Fruit fly (Drosophila melanogaster) whole organism, pupa: ENCODE results near the gene Z600.

Experiments
- CG10348 ChIP-seq: fragments of 200-800 bp; sonication (Bioruptor generic); IDR thresholded peaks from 2 replicates; pipeline ENCODE4 v1.3.6; 2022; ENCODE audit warnings: missing biosample characterization, missing genetic modification characterization
- CG12605 ChIP-seq: fragments of 200-800 bp; sonication (Bioruptor generic); IDR thresholded peaks from 2 replicates; pipeline ENCODE4 v1.3.6; 2022; ENCODE audit warnings: missing biosample characterization, missing genetic modification characterization
- CG13204 ChIP-seq: fragments of 200-800 bp; sonication (Bioruptor generic); optimal IDR thresholded peaks from 2 replicates; lab custom pipeline; 2018; ENCODE audit warnings: missing biosample characterization, mild to moderate bottlenecking, missing genetic modification characterization, moderate library complexity
- CG14655 ChIP-seq: fragments of 200-800 bp; sonication (Bioruptor generic); optimal IDR thresholded peaks from 3 replicates; lab custom pipeline; 2017; ENCODE audit warnings: mild to moderate bottlenecking, missing biosample characterization, missing genetic modification reagents, missing genetic modification characterization
- CG15710 ChIP-seq: fragments of 200-800 bp; sonication (Bioruptor generic); optimal IDR thresholded peaks from 2 replicates; lab custom pipeline; 2018; ENCODE audit warnings: missing biosample characterization, mild to moderate bottlenecking, missing genetic modification characterization, moderate library complexity
- CG17806 ChIP-seq: fragments of 200-800 bp; sonication (Bioruptor generic); optimal IDR thresholded peaks from 2 replicates; lab custom pipeline; 2018; ENCODE audit warnings: missing biosample characterization, mild to moderate bottlenecking, missing genetic modification characterization, moderate library complexity
- CG32121 ChIP-seq: fragments of 200-800 bp; sonication (Bioruptor generic); IDR thresholded peaks from 2 replicates; pipeline ENCODE4 v1.3.6; 2022; ENCODE audit warnings: missing biosample characterization, missing genetic modification characterization
- CG34367 ChIP-seq: fragments of 200-800 bp; sonication (Bioruptor generic); optimal IDR thresholded peaks from 2 replicates; lab custom pipeline; 2018; ENCODE audit warnings: missing biosample characterization, mild to moderate bottlenecking, missing genetic modification characterization
- CG4496 ChIP-seq: fragments of 200-800 bp; sonication (Bioruptor generic); IDR thresholded peaks from 3 replicates; pipeline ENCODE4 v1.3.6; 2022; ENCODE audit warnings: missing biosample characterization, missing genetic modification characterization
- CG8159 ChIP-seq: fragments of 200-800 bp; sonication (Bioruptor generic); optimal IDR thresholded peaks from 3 replicates; lab custom pipeline; 2018; ENCODE audit warnings: missing biosample characterization, mild to moderate bottlenecking, missing genetic modification characterization, moderate library complexity
- CG8301 ChIP-seq: fragments of 200-800 bp; sonication (Bioruptor generic); optimal IDR thresholded peaks from 2 replicates; lab custom pipeline; 2018; ENCODE audit warnings: missing biosample characterization, mild to moderate bottlenecking, missing genetic modification characterization
- CG9948 ChIP-seq: fragments of 200-800 bp; sonication (Bioruptor generic); optimal IDR thresholded peaks from 2 replicates; lab custom pipeline; 2018; ENCODE audit warnings: missing biosample characterization, mild to moderate bottlenecking, missing genetic modification characterization, moderate library complexity
- D1 ChIP-seq: fragments of 200-800 bp; sonication (Bioruptor generic); optimal IDR thresholded peaks from 2 replicates; lab custom pipeline; 2018; ENCODE audit warnings: missing biosample characterization, mild to moderate bottlenecking, missing genetic modification characterization, moderate library complexity
- EcR ChIP-seq: fragments of 200-800 bp; sonication (Bioruptor generic); optimal IDR thresholded peaks from 3 replicates; lab custom pipeline; 2019; ENCODE audit warnings: missing biosample characterization, missing genetic modification characterization, mild to moderate bottlenecking, moderate library complexity, missing genetic modification reagents
- Ets98B ChIP-seq: fragments of 200-800 bp; sonication (Bioruptor generic); IDR thresholded peaks from 2 replicates; pipeline ENCODE4 v1.3.6; 2022; ENCODE audit warnings: missing biosample characterization, missing genetic modification characterization
- Pif1A ChIP-seq: fragments of 200-800 bp; sonication (Bioruptor generic); optimal IDR thresholded peaks from 3 replicates; lab custom pipeline; 2016; ENCODE audit warnings: missing biosample characterization, missing genetic modification characterization
- Pif1B ChIP-seq: fragments of 200-800 bp; sonication (Bioruptor generic); optimal IDR thresholded peaks from 3 replicates; lab custom pipeline; 2016; ENCODE audit warnings: missing biosample characterization, missing genetic modification characterization
- Snoo ChIP-seq: fragments of 200-800 bp; sonication (Bioruptor generic); optimal IDR thresholded peaks from 3 replicates; lab custom pipeline; 2017; ENCODE audit warnings: missing biosample characterization, mild to moderate bottlenecking, missing genetic modification characterization, inconsistent platforms
- fd96Ca ChIP-seq: fragments of 200-800 bp; sonication (Bioruptor generic); IDR thresholded peaks from 3 replicates; pipeline ENCODE4 v1.3.6; 2022; ENCODE audit warnings: missing biosample characterization, missing genetic modification characterization
- gl ChIP-seq: fragments of 200-800 bp; sonication (Bioruptor generic); optimal IDR thresholded peaks from 2 replicates; lab custom pipeline; 2018; ENCODE audit warnings: missing biosample characterization, mild to moderate bottlenecking, missing genetic modification characterization
- rn ChIP-seq: fragments of 200-800 bp; sonication (Bioruptor generic); IDR thresholded peaks from 2 replicates; pipeline ENCODE4 v1.3.6; 2022; ENCODE audit warnings: missing biosample characterization, missing genetic modification characterization

Gene Z600

dm6 chr3L:15497902-15498301 lies 11.0 kb upstream of the Z600 start, which contains the start of gene CG7276:
Gene CG7276 (plus strand): TSS chr3L:15498202.
- TF ChIP-seq EcR, result no peak
- no peak for TF ChIP-seq gl (tag; lab: Kevin White, UChicago)
- TF ChIP-seq CG14655 (GFP tag; lab: Kevin White, UChicago), result no peak
- no peak for TF ChIP-seq rn (GFP tag; lab: Robert Waterston, UW)
- no peak for TF ChIP-seq CG15710 (tag; lab: Kevin White, UChicago)
- TF ChIP-seq CG13204 (GFP tag; lab: Kevin White, UChicago), result no peak
- TF ChIP-seq Snoo (tag; lab: Kevin White, UChicago), result no peak
- no peak for TF ChIP-seq CG17806
- no peak for TF ChIP-seq CG34367 (tag; lab: Kevin White, UChicago)

- TF ChIP-seq CG9948 (tag; lab: Kevin White, UChicago) (no peak), CG14655 (GFP tag; lab: Kevin White, UChicago) (no peak), Pif1A (GFP tag; lab: Kevin White, UChicago) (no peak), CG17806 (no peak), CG15710 (tag; lab: Kevin White, UChicago) (peak; percentile 7), Snoo (tag; lab: Kevin White, UChicago) (no peak), fd96Ca (GFP tag; lab: Robert Waterston, UW) (no peak), CG13204 (GFP tag; lab: Kevin White, UChicago) (no peak)
Observed at dm6 chr3L:15498745-15499144, 10.1 kb upstream of the Z600 start, which contains the start of gene CG7275. Gene CG7275 (plus strand): TSS chr3L:15498959.

dm6 chr3L:15500813-15501645 lies 7.8 kb upstream of the Z600 start, which contains the start of gene CG7272:
Gene CG7272 (plus strand): TSS chr3L:15500938.
- TF ChIP-seq CG13204 (GFP tag; lab: Kevin White, UChicago) (no peak), Pif1A (GFP tag; lab: Kevin White, UChicago) (no peak), D1 (tag; lab: Kevin White, UChicago) (peak; percentile 0), CG9948 (tag; lab: Kevin White, UChicago) (no peak), CG17806 (no peak), CG12605 (GFP tag; lab: Robert Waterston, UW) (0 out of 2 replicates have a peak, but pooled peaks have one; percentile 25), CG15710 (tag; lab: Kevin White, UChicago) (peak; percentile 3), Ets98B (peak; percentile 58; the same call in 1 of the 2 replicates), rn (GFP tag; lab: Robert Waterston, UW) (no peak), CG34367 (tag; lab: Kevin White, UChicago) (no peak), CG14655 (GFP tag; lab: Kevin White, UChicago) (no peak), Snoo (tag; lab: Kevin White, UChicago) (no peak), gl (tag; lab: Kevin White, UChicago) (no peak), CG8159 (tag; lab: Kevin White, UChicago) (no peak), CG4496 (GFP tag; lab: Robert Waterston, UW) (peak; percentile 57; the same call in 2 of the 3 replicates), Pif1B (no peak), CG10348 (GFP tag; lab: Robert Waterston, UW) (no peak), fd96Ca (GFP tag; lab: Robert Waterston, UW) (peak; percentile 60; the same call in 1 of the 3 replicates), CG8301 (tag; lab: Kevin White, UChicago) (peak; percentile 42), CG32121 (GFP tag; lab: Robert Waterston, UW) (peak; percentile 49; the same call in 1 of the 2 replicates), EcR (peak; percentile 44)

dm6 chr3L:15501646-15501972 lies 7.3 kb upstream of the Z600 start:
- TF ChIP-seq CG12605 (GFP tag; lab: Robert Waterston, UW) (no peak), Pif1B (no peak), CG34367 (tag; lab: Kevin White, UChicago) (no peak), Snoo (tag; lab: Kevin White, UChicago) (no peak), D1 (tag; lab: Kevin White, UChicago) (no peak), Pif1A (GFP tag; lab: Kevin White, UChicago) (no peak), CG17806 (no peak), CG4496 (GFP tag; lab: Robert Waterston, UW) (no peak), CG8159 (tag; lab: Kevin White, UChicago) (no peak), EcR (no peak), rn (GFP tag; lab: Robert Waterston, UW) (no peak), gl (tag; lab: Kevin White, UChicago) (no peak), fd96Ca (GFP tag; lab: Robert Waterston, UW) (no peak), CG14655 (GFP tag; lab: Kevin White, UChicago) (no peak), CG13204 (GFP tag; lab: Kevin White, UChicago) (no peak)

- TF ChIP-seq CG14655 (GFP tag; lab: Kevin White, UChicago) (no peak), CG8159 (tag; lab: Kevin White, UChicago) (no peak), CG8301 (tag; lab: Kevin White, UChicago) (no peak), D1 (tag; lab: Kevin White, UChicago) (no peak), Pif1A (GFP tag; lab: Kevin White, UChicago) (no peak), CG32121 (GFP tag; lab: Robert Waterston, UW) (no peak), EcR (no peak), Snoo (tag; lab: Kevin White, UChicago) (no peak), gl (tag; lab: Kevin White, UChicago) (no peak), CG9948 (tag; lab: Kevin White, UChicago) (no peak), fd96Ca (GFP tag; lab: Robert Waterston, UW) (no peak), Ets98B (no peak), CG12605 (GFP tag; lab: Robert Waterston, UW) (no peak), CG34367 (tag; lab: Kevin White, UChicago) (no peak), Pif1B (no peak), rn (GFP tag; lab: Robert Waterston, UW) (no peak)
Observed at dm6 chr3L:15502256-15502655, 6.6 kb upstream of the Z600 start.
